Worm (Caenorhabditis elegans) whole organism, late embryonic: ENCODE measurements around the gene srx-24.

Source experiments
- lin-11 ChIP-seq: fragments of 200-800 bp; sonication (Bioruptor generic); optimal IDR thresholded peaks from 2 replicates; lab custom pipeline; 2018; ENCODE audit warnings: mild to moderate bottlenecking, missing genetic modification characterization, missing compliant biosample characterization
- nhr-11 ChIP-seq: fragments of 150-350 bp; optimal IDR thresholded peaks from 2 replicates; lab custom pipeline; 2014; ENCODE audit warnings: missing biosample characterization, missing genetic modification characterization
- ztf-16 ChIP-seq: sonication (generic microtip); optimal IDR thresholded peaks from 2 replicates; lab custom pipeline; 2017; ENCODE audit warnings: missing genetic modification characterization, missing compliant biosample characterization

DNA sequence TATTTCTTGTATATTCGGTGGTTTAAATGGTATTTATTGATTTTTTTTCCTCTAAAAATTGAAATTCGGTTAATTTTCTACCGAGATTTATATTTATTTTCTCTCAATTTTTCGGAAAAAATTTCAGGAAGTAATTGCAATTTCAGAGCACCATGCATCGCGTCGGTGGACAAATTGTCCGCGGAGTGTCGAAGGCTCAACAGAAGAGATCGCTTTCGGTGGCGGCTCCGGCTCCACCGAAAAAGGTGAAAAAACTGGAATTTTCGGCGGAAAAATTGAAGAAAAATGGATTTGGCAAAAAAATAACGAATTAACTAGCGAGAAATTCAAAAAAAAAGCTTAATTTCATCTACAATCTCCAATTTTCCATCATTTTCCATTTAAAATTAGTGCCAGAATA, 51.1 kb downstream of the srx-24 start, which contains the start of gene nuo-5:
- TF ChIP-seq lin-11 = no peak
- TF ChIP-seq ztf-16 (tag; lab: Kevin White, UChicago) = no peak
- TF ChIP-seq nhr-11 (tag; lab: Kevin White, UChicago) = no peak
